Fruit fly (Drosophila melanogaster): ENCODE data around the gene roq.

roq gene

dm6 chr3L:16361200-16361815, 17.1 kb downstream of the roq start (continued):
- no peak for TF ChIP-seq fkh (GFP tag; optimal IDR thresholded peaks at IDR 0.05)
- peak; percentile 95 to 97 for TF ChIP-seq ss (GFP tag; optimal IDR thresholded peaks at IDR 0.05)
- peak; percentile 96 for TF ChIP-seq Ets96B (tag; optimal IDR thresholded peaks at IDR 0.05)
- TF ChIP-seq salr (GFP tag; optimal IDR thresholded peaks at IDR 0.05): peak; percentile 79 to 86
- TF ChIP-seq CG6854 (GFP tag; optimal IDR thresholded peaks at IDR 0.05): peak; percentile 68
- TF ChIP-seq Met (GFP tag; optimal IDR thresholded peaks at IDR 0.05): peak; percentile 74
- peak; percentile 86 for TF ChIP-seq CG8632 (GFP tag; optimal IDR thresholded peaks at IDR 0.05)
- TF ChIP-seq CG4318 (GFP tag; optimal IDR thresholded peaks at IDR 0.05): peak; percentile 18
- peak; percentile 75 for TF ChIP-seq Sox15 (GFP tag; optimal IDR thresholded peaks at IDR 0.05)
- TF ChIP-seq dsx (GFP tag; optimal IDR thresholded peaks at IDR 0.05; ENCODE audit: poor library complexity, severe bottlenecking): peak; percentile 95
- peak; percentile 83 for TF ChIP-seq CG16779 (tag; optimal IDR thresholded peaks at IDR 0.05)
- TF ChIP-seq Eip93F (GFP tag; optimal IDR thresholded peaks at IDR 0.05): no peak
- TF ChIP-seq topi (GFP tag; optimal IDR thresholded peaks at IDR 0.05): peak; percentile 79
- TF ChIP-seq Eip75B (GFP tag; optimal IDR thresholded peaks at IDR 0.05): peak; percentile 89
- peak; percentile 72 for TF ChIP-seq CG7368 (GFP tag; optimal IDR thresholded peaks at IDR 0.05)
- TF ChIP-seq CG11294 (GFP tag; IDR thresholded peaks at IDR 0.05): peak; percentile 21; the same call in 1 of the 2 replicates
- TF ChIP-seq Sox102F (GFP tag; optimal IDR thresholded peaks at IDR 0.05): peak; percentile 66
- peak; percentile 72; the same call in 2 of the 3 replicates for TF ChIP-seq CG8119 (GFP tag; IDR thresholded peaks at IDR 0.05)
- TF ChIP-seq lz (GFP tag; optimal IDR thresholded peaks at IDR 0.05): peak; percentile 71
- peak; percentile 92 for TF ChIP-seq acj6 (GFP tag; optimal IDR thresholded peaks at IDR 0.05)
- peak; percentile 89 for TF ChIP-seq CG34406 (GFP tag; optimal IDR thresholded peaks at IDR 0.05)
- TF ChIP-seq CG11762 (GFP tag; optimal IDR thresholded peaks at IDR 0.05; ENCODE audit: insufficient read depth): peak; percentile 70
- no peak for TF ChIP-seq Gug (GFP tag; IDR thresholded peaks at IDR 0.05)

DNA sequence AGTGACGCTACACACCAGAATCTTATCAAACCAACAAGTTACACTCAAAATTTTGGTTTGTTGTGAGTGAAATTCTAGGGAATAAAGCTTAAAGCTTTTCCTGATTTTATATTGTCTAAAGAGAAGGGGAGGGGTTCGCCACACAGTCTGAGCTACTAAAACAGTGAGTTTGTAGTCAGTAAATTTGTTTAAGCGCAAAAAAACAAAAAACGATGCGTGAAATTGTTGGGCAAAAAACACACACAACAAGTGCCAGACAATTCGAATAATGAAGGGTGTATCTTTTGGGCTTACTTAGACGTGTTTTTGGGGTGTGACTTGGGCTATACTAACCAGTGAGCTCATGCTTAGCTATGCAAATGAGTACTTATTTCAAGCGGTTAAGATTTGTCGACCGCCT, 18.6 kb downstream of the roq start:
- TF ChIP-seq CG31627 (GFP tag; optimal IDR thresholded peaks at IDR 0.05) (no peak), CG3919 (GFP tag; optimal IDR thresholded peaks at IDR 0.05) (no peak), CG7368 (GFP tag; optimal IDR thresholded peaks at IDR 0.05) (no peak), fkh (GFP tag; optimal IDR thresholded peaks at IDR 0.05) (peak; percentile 70), topi (GFP tag; optimal IDR thresholded peaks at IDR 0.05) (no peak), Smox (GFP tag; optimal IDR thresholded peaks at IDR 0.05) (no peak)

- TF ChIP-seq lz (GFP tag; optimal IDR thresholded peaks at IDR 0.05): no peak
- TF ChIP-seq spab (GFP tag; optimal IDR thresholded peaks at IDR 0.05): no peak
- peak; percentile 71 for TF ChIP-seq Eip78C (GFP tag)
- TF ChIP-seq acj6 (GFP tag; optimal IDR thresholded peaks at IDR 0.05): no peak
- TF ChIP-seq CG7368 (GFP tag; optimal IDR thresholded peaks at IDR 0.05): no peak
These were observed 19.1 kb downstream of the roq start, which contains the start of gene ringer for dm6 chr3L:16359219-16359748. TSS of gene ringer (minus strand) at chr3L:16359428.

DNA sequence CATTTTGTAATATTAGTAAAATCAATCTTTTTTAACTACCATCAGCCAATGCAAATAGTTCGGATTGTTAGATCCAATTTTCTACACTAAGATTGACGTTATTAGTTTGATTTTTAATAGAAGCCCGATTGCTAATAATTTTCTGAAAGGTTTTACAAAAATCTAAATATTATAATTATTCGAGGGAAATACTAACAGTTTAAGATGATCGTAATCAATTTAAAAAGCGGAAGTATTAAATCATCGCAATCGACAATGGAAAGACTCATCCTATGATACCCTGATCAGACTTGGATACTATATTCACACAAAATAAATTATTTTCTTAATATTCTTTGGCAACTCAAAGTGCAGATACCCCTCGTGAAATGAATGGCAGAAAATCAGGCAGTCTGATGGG, 20.5 kb downstream of the roq start:
- TF ChIP-seq CG3919 (GFP tag; optimal IDR thresholded peaks at IDR 0.05) (no peak), esn (GFP tag; optimal IDR thresholded peaks at IDR 0.05) (peak; percentile 14), Ets21C (GFP tag; optimal IDR thresholded peaks at IDR 0.05) (no peak), Eip78C (GFP tag) (peak; percentile 78), fd85E (GFP tag; optimal IDR thresholded peaks at IDR 0.05) (no peak), Hr38 (GFP tag; optimal IDR thresholded peaks at IDR 0.05) (no peak), Eip75B (GFP tag; optimal IDR thresholded peaks at IDR 0.05) (no peak), Ets96B (tag; optimal IDR thresholded peaks at IDR 0.05) (no peak), Sox14 (GFP tag; optimal IDR thresholded peaks at IDR 0.05) (peak; percentile 4), CG6854 (GFP tag; optimal IDR thresholded peaks at IDR 0.05) (no peak), salr (GFP tag; optimal IDR thresholded peaks at IDR 0.05) (peak in 1 of 2 experiments; percentile 40), CG6808 (GFP tag; optimal IDR thresholded peaks at IDR 0.05) (peak; percentile 38), CG10669 (GFP tag; optimal IDR thresholded peaks at IDR 0.05) (no peak), Lpt (GFP tag; optimal IDR thresholded peaks at IDR 0.05) (no peak), dac (GFP tag; optimal IDR thresholded peaks at IDR 0.05) (no peak), CG6276 (GFP tag; optimal IDR thresholded peaks at IDR 0.05) (no peak), ss (GFP tag; optimal IDR thresholded peaks at IDR 0.05) (no peak), CG3032 (tag; optimal IDR thresholded peaks at IDR 0.05) (no peak), CG6163 (GFP tag; IDR thresholded peaks at IDR 0.05) (no peak), CG8119 (GFP tag; IDR thresholded peaks at IDR 0.05) (no peak), CG31627 (GFP tag; optimal IDR thresholded peaks at IDR 0.05) (no peak)
